Worm (Caenorhabditis elegans): Measurements from ENCODE around the gene F27D9.2.
"Not testable (repeated sequence)": the region's sequence is repeated elsewhere in the genome, so short reads cannot be mapped to it uniquely, and the experiment has no call there.

Gene F27D9.2

DNA sequence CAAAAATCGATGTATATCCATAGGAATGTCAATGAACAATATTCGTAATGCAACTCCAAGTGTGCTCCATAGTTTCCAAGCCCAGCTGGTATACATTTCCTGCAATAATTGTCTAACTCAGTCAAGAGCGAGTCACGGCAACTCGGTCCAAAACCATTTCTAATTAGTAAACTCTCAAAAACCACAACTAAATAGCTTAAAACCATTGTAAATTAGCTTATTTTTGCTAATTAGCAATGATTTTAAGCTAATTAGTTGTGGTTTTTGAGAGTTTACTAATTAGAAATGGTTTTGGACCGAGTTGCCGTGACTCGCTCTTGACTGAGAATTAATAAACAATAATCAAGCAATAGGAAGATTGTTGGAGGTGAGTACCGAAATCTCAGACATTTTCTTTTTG, 8.0 kb upstream of the F27D9.2 start, which contains the start of gene dhs-29:
dhs-29 (minus strand) TSS at position 101 of the 400 bp plus-strand sequence.
- not testable (repeated sequence) for TF ChIP-seq ceh-14, ceh-2, sdc-2 (tag; optimal IDR thresholded peaks at IDR 0.05)

DNA sequence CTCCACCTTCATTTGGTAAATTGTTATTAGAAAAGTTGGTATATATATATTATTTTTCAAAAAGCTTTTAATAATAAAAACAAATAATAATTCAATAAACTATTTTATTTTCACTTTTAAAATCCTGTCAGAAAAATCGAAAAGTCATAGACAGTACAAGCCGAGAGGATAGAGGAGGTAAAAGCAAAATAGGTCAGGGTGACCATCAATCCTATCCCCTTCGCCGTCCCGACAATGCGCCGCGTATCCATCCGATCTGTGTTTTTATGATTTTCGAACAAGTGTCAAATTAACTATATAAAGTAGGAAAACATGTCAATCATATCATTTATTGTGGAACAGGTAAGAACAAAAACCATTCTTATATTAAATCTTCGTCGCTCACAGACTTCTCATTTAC, 7.4 kb upstream of the F27D9.2 start:
- TF ChIP-seq fax-1 (tag; optimal IDR thresholded peaks at IDR 0.05) = no peak
- no peak for TF ChIP-seq tbx-2 (tag; optimal IDR thresholded peaks at IDR 0.05)
- no peak for TF ChIP-seq fkh-10 (GFP tag; optimal IDR thresholded peaks at IDR 0.05)
- TF ChIP-seq nhr-11 (tag; optimal IDR thresholded peaks at IDR 0.05) = no peak
- no peak for TF ChIP-seq unc-55 (GFP tag; optimal IDR thresholded peaks at IDR 0.05)
- TF ChIP-seq ceh-34 (tag; optimal IDR thresholded peaks at IDR 0.05) = no peak
- TF ChIP-seq madf-2 (tag; optimal IDR thresholded peaks at IDR 0.05) = no peak
- TF ChIP-seq pat-9 (tag; optimal IDR thresholded peaks at IDR 0.05) = no peak
- TF ChIP-seq ceh-22 (tag; optimal IDR thresholded peaks at IDR 0.05) = no peak
- no peak for TF ChIP-seq ref-2 (tag; optimal IDR thresholded peaks at IDR 0.05)
- no peak for TF ChIP-seq pag-3 (tag; optimal IDR thresholded peaks at IDR 0.05; ENCODE audit: borderline replicate concordance)
- TF ChIP-seq pax-1 (tag; optimal IDR thresholded peaks at IDR 0.05) = no peak
- TF ChIP-seq pros-1 (tag; optimal IDR thresholded peaks at IDR 0.05) = no peak

DNA sequence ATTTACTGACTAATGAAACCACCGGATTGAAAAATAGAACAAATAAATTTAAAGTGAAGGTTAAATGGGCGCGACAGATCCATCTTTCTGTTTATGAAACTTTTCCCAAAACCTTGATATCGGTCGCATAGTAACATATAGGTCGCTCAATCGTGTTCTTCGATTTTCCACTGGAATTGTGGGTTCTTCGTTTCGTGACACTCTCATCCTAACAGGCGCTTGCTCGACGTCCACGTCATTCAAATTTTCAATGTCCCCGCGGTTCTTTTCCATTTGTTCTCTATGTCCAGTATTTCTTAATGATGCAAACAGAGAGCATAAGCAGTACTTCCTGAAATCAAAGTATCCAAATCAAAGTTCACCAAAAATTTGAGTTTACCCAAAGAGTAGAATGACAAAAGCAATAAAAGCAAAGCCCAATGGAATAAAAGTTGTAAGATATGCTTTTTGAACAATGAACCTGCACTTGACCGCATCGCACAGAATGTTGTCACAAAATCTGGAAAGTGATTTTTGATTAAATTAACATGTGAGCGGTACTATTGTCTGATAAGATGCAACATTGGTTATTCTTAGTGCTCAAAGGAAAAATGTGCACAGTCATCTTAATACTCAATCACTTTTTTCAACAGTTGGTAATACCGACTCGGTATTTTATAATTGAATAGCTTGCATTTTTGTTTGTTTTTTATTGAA, 5.3 kb upstream of the F27D9.2 start, which contains the start of gene F27D9.13:
F27D9.13 (minus strand) TSS at position 51 of the 696 bp plus-strand sequence.
- TF ChIP-seq tbx-7 (tag; optimal IDR thresholded peaks at IDR 0.05) = no peak
- no peak for TF ChIP-seq ceh-19 (GFP tag; optimal IDR thresholded peaks at IDR 0.05)
- no peak for TF ChIP-seq unc-3 (GFP tag; conservative IDR thresholded peaks at IDR 0.05)
- no peak for TF ChIP-seq unc-3 (tag; optimal IDR thresholded peaks at IDR 0.05)
- TF ChIP-seq pax-1 (tag; optimal IDR thresholded peaks at IDR 0.05) = no peak
- TF ChIP-seq ceh-22 (tag; optimal IDR thresholded peaks at IDR 0.05) = no peak
- TF ChIP-seq tbx-2 (tag; optimal IDR thresholded peaks at IDR 0.05) = no peak
- TF ChIP-seq hlh-8 (tag; optimal IDR thresholded peaks at IDR 0.05) = no peak
- no peak for TF ChIP-seq dve-1 (tag; optimal IDR thresholded peaks at IDR 0.05)
- TF ChIP-seq zip-5 (tag; optimal IDR thresholded peaks at IDR 0.05) = no peak
- TF ChIP-seq sox-4 (tag; optimal IDR thresholded peaks at IDR 0.05) = no peak
- no peak for TF ChIP-seq ets-4 (tag; optimal IDR thresholded peaks at IDR 0.05)
- TF ChIP-seq elt-2 (tag; optimal IDR thresholded peaks at IDR 0.05) = no peak
- TF ChIP-seq npax-4 (tag; optimal IDR thresholded peaks at IDR 0.05) = no peak
- no peak for TF ChIP-seq fkh-10 (GFP tag; optimal IDR thresholded peaks at IDR 0.05)
- no peak for TF ChIP-seq T23F11.4 (GFP tag; optimal IDR thresholded peaks at IDR 0.05)
- TF ChIP-seq ceh-30 (tag; optimal IDR thresholded peaks at IDR 0.05) = no peak
- TF ChIP-seq ceh-24 (tag; optimal IDR thresholded peaks at IDR 0.05) = no peak
- TF ChIP-seq ceh-34 (tag; optimal IDR thresholded peaks at IDR 0.05) = no peak
- TF ChIP-seq C08G9.2 (tag; optimal IDR thresholded peaks at IDR 0.05) = no peak

DNA sequence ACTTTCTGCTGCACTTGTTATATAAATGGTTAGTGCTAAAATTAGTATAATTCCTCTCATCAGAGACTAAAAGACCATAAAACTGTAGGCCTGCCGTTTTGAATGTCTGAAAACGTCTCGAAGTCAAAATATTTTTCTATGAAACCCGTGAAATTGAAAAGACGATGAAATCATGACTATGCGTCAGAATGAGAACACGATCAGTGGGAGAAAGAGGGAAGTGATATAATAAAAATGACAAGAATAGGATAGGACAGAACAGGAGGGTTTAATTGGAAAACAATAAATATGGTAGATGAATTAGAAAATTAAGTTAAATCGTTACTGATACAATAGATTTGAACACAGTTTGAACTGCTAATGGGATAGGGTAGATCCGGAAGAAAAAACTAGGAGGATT, 2.1 kb upstream of the F27D9.2 start, which contains the start of gene F27D9.7:
F27D9.7 (minus strand) TSS at position 101 of the 400 bp plus-strand sequence.
- TF ChIP-seq madf-2 (tag; optimal IDR thresholded peaks at IDR 0.05) (no peak), pha-4 (tag; optimal IDR thresholded peaks at IDR 0.05) (no peak), ama-1 (optimal IDR thresholded peaks at IDR 0.05) (no peak), dmd-4 (tag; optimal IDR thresholded peaks at IDR 0.05; ENCODE audit: borderline replicate concordance) (no peak), ceh-18 (tag; optimal IDR thresholded peaks at IDR 0.05) (no peak), sdc-2 (tag; optimal IDR thresholded peaks at IDR 0.05) (no peak), ceh-6 (GFP tag; optimal IDR thresholded peaks at IDR 0.05) (no peak), pax-1 (tag; optimal IDR thresholded peaks at IDR 0.05) (no peak), ceh-19 (GFP tag; optimal IDR thresholded peaks at IDR 0.05) (no peak), che-1 (tag; optimal IDR thresholded peaks at IDR 0.05) (no peak), ceh-45 (GFP tag; IDR thresholded peaks at IDR 0.05) (no peak), pros-1 (tag; optimal IDR thresholded peaks at IDR 0.05) (no peak)
